Fruit fly (Drosophila melanogaster) whole organism, embryonic: ENCODE measurements around the gene fal.

Experiments
- CG12219 ChIP-seq: fragments of 200-800 bp; sonication (Bioruptor generic); optimal IDR thresholded peaks from 3 replicates; lab custom pipeline; 2018; ENCODE audit warnings: missing biosample characterization, mild to moderate bottlenecking, missing genetic modification characterization
- CG1233 ChIP-seq: fragments of 200-800 bp; sonication (Bioruptor generic); optimal IDR thresholded peaks from 4 replicates; lab custom pipeline; 2018; ENCODE audit warnings: missing biosample characterization, mild to moderate bottlenecking, missing genetic modification characterization
- CG13296 ChIP-seq: fragments of 200-800 bp; sonication (Bioruptor generic); optimal IDR thresholded peaks from 3 replicates; lab custom pipeline; 2018; ENCODE audit warnings: missing biosample characterization, mild to moderate bottlenecking, missing genetic modification characterization
- CG13424 ChIP-seq: fragments of 200-800 bp; sonication (Bioruptor generic); optimal IDR thresholded peaks from 2 replicates; lab custom pipeline; 2019; ENCODE audit warnings: missing biosample characterization, mild to moderate bottlenecking, missing genetic modification characterization, moderate library complexity
- CG13624 ChIP-seq: fragments of 200-800 bp; sonication (Bioruptor generic); optimal IDR thresholded peaks from 2 replicates; lab custom pipeline; 2016; ENCODE audit warnings: missing biosample characterization, missing genetic modification characterization
- CG14441 ChIP-seq: fragments of 200-800 bp; sonication (Bioruptor generic); IDR thresholded peaks from 2 replicates; pipeline ENCODE4 v1.3.6; 2022; ENCODE audit warnings: missing biosample characterization, missing genetic modification characterization
- CG18262 ChIP-seq: fragments of 200-800 bp; optimal IDR thresholded peaks from 3 replicates; lab custom pipeline; 2019; ENCODE audit warnings: missing biosample characterization, mild to moderate bottlenecking, missing genetic modification characterization, moderate library complexity
- CG18476 ChIP-seq: fragments of 200-800 bp; sonication (Bioruptor generic); optimal IDR thresholded peaks from 2 replicates; lab custom pipeline; 2016; ENCODE audit warnings: missing biosample characterization, mild to moderate bottlenecking, missing genetic modification characterization
- CG2712 ChIP-seq: fragments of 200-800 bp; optimal IDR thresholded peaks from 3 replicates; lab custom pipeline; 2019; ENCODE audit warnings: missing biosample characterization, mild to moderate bottlenecking, missing genetic modification characterization, moderate library complexity
- CG2889 ChIP-seq: fragments of 200-800 bp; sonication (Bioruptor generic); IDR thresholded peaks from 3 replicates; pipeline ENCODE4 v1.3.6; 2022; ENCODE audit warnings: missing biosample characterization, missing genetic modification characterization
- CG30403 ChIP-seq: fragments of 200-800 bp; sonication (Bioruptor generic); optimal IDR thresholded peaks from 3 replicates; lab custom pipeline; 2016; ENCODE audit warnings: missing biosample characterization, missing genetic modification characterization
- CG31441 ChIP-seq: fragments of 200-800 bp; sonication (Bioruptor generic); IDR thresholded peaks from 2 replicates; pipeline ENCODE4 v1.3.6; 2022; ENCODE audit warnings: missing biosample characterization, missing genetic modification characterization
- CG4328 ChIP-seq: fragments of 200-800 bp; sonication (Bioruptor generic); optimal IDR thresholded peaks from 3 replicates; lab custom pipeline; 2017; ENCODE audit warnings: missing biosample characterization, missing genetic modification reagents, missing genetic modification characterization
- CG6689 ChIP-seq: fragments of 200-800 bp; sonication (Bioruptor generic); IDR thresholded peaks from 2 replicates; pipeline ENCODE4 v1.3.6; 2022; ENCODE audit warnings: missing biosample characterization, missing genetic modification characterization
- CG6765 ChIP-seq: fragments of 200-800 bp; sonication (Bioruptor generic); optimal IDR thresholded peaks from 3 replicates; lab custom pipeline; 2017; ENCODE audit warnings: missing biosample characterization, mild to moderate bottlenecking, missing genetic modification characterization
- CG7372 ChIP-seq: fragments of 200-800 bp; sonication (Bioruptor generic); IDR thresholded peaks from 2 replicates; pipeline ENCODE4 v1.3.6; 2022; ENCODE audit warnings: missing biosample characterization, missing genetic modification characterization
- CG9932 ChIP-seq: fragments of 200-800 bp; sonication (Bioruptor generic); IDR thresholded peaks from 2 replicates; pipeline ENCODE4 v1.3.6; 2022; ENCODE audit warnings: missing biosample characterization, missing genetic modification characterization
- Dek ChIP-seq: fragments of 200-800 bp; sonication (Bioruptor generic); optimal IDR thresholded peaks from 3 replicates; lab custom pipeline; 2019; ENCODE audit warnings: missing biosample characterization, mild to moderate bottlenecking, missing genetic modification characterization, moderate library complexity
- E2f1 ChIP-seq: fragments of 200-800 bp; sonication (Bioruptor generic); IDR thresholded peaks from 2 replicates; pipeline ENCODE4 v1.3.6; 2022; ENCODE audit warnings: missing biosample characterization, missing genetic modification characterization
- E2f2 ChIP-seq: fragments of 200-800 bp; sonication (Bioruptor generic); IDR thresholded peaks from 2 replicates; pipeline ENCODE4 v1.3.6; 2022; ENCODE audit warnings: missing biosample characterization, missing genetic modification characterization
- HHEX ChIP-seq: fragments of 200-800 bp; sonication (Bioruptor generic); optimal IDR thresholded peaks from 3 replicates; lab custom pipeline; 2017; ENCODE audit warnings: missing biosample characterization, mild to moderate bottlenecking, missing genetic modification characterization, missing genetic modification reagents
- Hmr ChIP-seq: fragments of 200-800 bp; sonication (Bioruptor generic); optimal IDR thresholded peaks from 3 replicates; lab custom pipeline; 2017; ENCODE audit warnings: mild to moderate bottlenecking, missing biosample characterization, missing genetic modification reagents, missing genetic modification characterization
- Hr51 ChIP-seq, 2 experiments: fragments of 200-800 bp; sonication (Bioruptor generic); optimal IDR thresholded peaks; 2 replicates in 1 of 2; 3 replicates in 1 of 2; lab custom pipeline; 2016 to 2018; ENCODE audit warnings: missing biosample characterization in 2 of 2, missing genetic modification characterization in 2 of 2, mild to moderate bottlenecking in 1 of 2, moderate library complexity in 1 of 2
- MTF-1 ChIP-seq: fragments of 200-800 bp; sonication (Bioruptor generic); optimal IDR thresholded peaks from 2 replicates; lab custom pipeline; 2018; ENCODE audit warnings: missing biosample characterization, mild to moderate bottlenecking, missing genetic modification characterization, borderline replicate concordance
- Nf-YC ChIP-seq: fragments of 200-800 bp; optimal IDR thresholded peaks from 3 replicates; lab custom pipeline; 2019; ENCODE audit warnings: missing biosample characterization, mild to moderate bottlenecking, missing genetic modification characterization, moderate library complexity
- Oli ChIP-seq: fragments of 200-800 bp; sonication (Bioruptor generic); optimal IDR thresholded peaks from 2 replicates; lab custom pipeline; 2018; ENCODE audit warnings: missing biosample characterization, mild to moderate bottlenecking, missing genetic modification characterization, moderate library complexity
- Pdp1 ChIP-seq, 2 experiments: fragments of 200-800 bp; sonication (Bioruptor generic); optimal IDR thresholded peaks; 3 replicates each; lab custom pipeline; 2016; ENCODE audit warnings: missing biosample characterization in 2 of 2, missing genetic modification characterization in 2 of 2, mild to moderate bottlenecking in 1 of 2, moderate library complexity in 1 of 2
- Ptx1 ChIP-seq: fragments of 200-800 bp; sonication (Bioruptor generic); IDR thresholded peaks from 2 replicates; pipeline ENCODE4 v1.3.6; 2022; ENCODE audit warnings: missing biosample characterization, missing genetic modification characterization
- aop ChIP-seq: fragments of 200-800 bp; sonication (Bioruptor generic); IDR thresholded peaks from 2 replicates; pipeline ENCODE4 v1.3.6; 2022; ENCODE audit warnings: missing biosample characterization, missing genetic modification characterization
- ara ChIP-seq: fragments of 200-800 bp; sonication (Bioruptor generic); IDR thresholded peaks from 2 replicates; pipeline ENCODE4 v1.3.6; 2022; ENCODE audit warnings: missing biosample characterization, missing genetic modification characterization
- bcd ChIP-seq: fragments of 200-800 bp; sonication (Bioruptor generic); optimal IDR thresholded peaks from 2 replicates; lab custom pipeline; 2017; ENCODE audit warnings: missing biosample characterization, mild to moderate bottlenecking, missing genetic modification characterization
- bsh ChIP-seq, 2 experiments: fragments of 200-800 bp; sonication (Bioruptor generic); optimal IDR thresholded peaks; 2 replicates each; lab custom pipeline; 2017 to 2018; ENCODE audit warnings: mild to moderate bottlenecking in 2 of 2, missing biosample characterization in 2 of 2, missing genetic modification characterization in 2 of 2, moderate library complexity in 1 of 2
- chif ChIP-seq, 2 experiments: fragments of 200-800 bp; sonication (Bioruptor generic); optimal IDR thresholded peaks; 3 replicates each; lab custom pipeline; 2016; ENCODE audit warnings: missing biosample characterization in 2 of 2, missing genetic modification characterization in 2 of 2
- chinmo ChIP-seq: fragments of 200-800 bp; sonication (Bioruptor generic); IDR thresholded peaks from 4 replicates; pipeline ENCODE4 v1.3.6; 2022; ENCODE audit warnings: missing biosample characterization, missing genetic modification characterization; ENCODE audit not compliant: partially characterized antibody
- dysf ChIP-seq: fragments of 200-800 bp; sonication (Bioruptor generic); IDR thresholded peaks from 3 replicates; pipeline ENCODE4 v1.3.6; 2022; ENCODE audit warnings: missing biosample characterization, missing genetic modification characterization
- gce ChIP-seq: fragments of 200-800 bp; sonication (Bioruptor generic); IDR thresholded peaks from 3 replicates; pipeline ENCODE4 v1.3.6; 2022; ENCODE audit warnings: missing biosample characterization, missing genetic modification characterization
- gcm ChIP-seq: fragments of 200-800 bp; sonication (Bioruptor generic); optimal IDR thresholded peaks from 2 replicates; lab custom pipeline; 2019; ENCODE audit warnings: missing biosample characterization, mild to moderate bottlenecking, missing genetic modification characterization, moderate library complexity
- grau ChIP-seq: fragments of 200-800 bp; optimal IDR thresholded peaks from 3 replicates; lab custom pipeline; 2019; ENCODE audit warnings: missing biosample characterization, mild to moderate bottlenecking, missing genetic modification characterization, moderate library complexity
- grn ChIP-seq: fragments of 200-800 bp; sonication (Bioruptor generic); optimal IDR thresholded peaks from 3 replicates; lab custom pipeline; 2017; ENCODE audit warnings: missing biosample characterization, missing genetic modification characterization
- ind ChIP-seq: fragments of 200-800 bp; sonication (Bioruptor generic); optimal IDR thresholded peaks from 3 replicates; lab custom pipeline; 2016; ENCODE audit warnings: missing biosample characterization, missing genetic modification characterization
- nau ChIP-seq: fragments of 200-800 bp; sonication (Bioruptor generic); optimal IDR thresholded peaks from 3 replicates; lab custom pipeline; 2017; ENCODE audit warnings: missing biosample characterization, mild to moderate bottlenecking, missing genetic modification characterization, missing genetic modification reagents
- nmo ChIP-seq: fragments of 200-800 bp; sonication (Bioruptor generic); optimal IDR thresholded peaks from 2 replicates; lab custom pipeline; 2018; ENCODE audit warnings: missing biosample characterization, mild to moderate bottlenecking, missing genetic modification characterization, moderate library complexity
- org-1 ChIP-seq: fragments of 200-800 bp; sonication (Bioruptor generic); optimal IDR thresholded peaks from 2 replicates; lab custom pipeline; 2017; ENCODE audit warnings: missing biosample characterization, missing genetic modification characterization
- phol ChIP-seq: fragments of 200-800 bp; sonication (Bioruptor generic); optimal IDR thresholded peaks from 3 replicates; lab custom pipeline; 2018; ENCODE audit warnings: missing biosample characterization, mild to moderate bottlenecking, missing genetic modification characterization, moderate library complexity
- salm ChIP-seq: fragments of 200-800 bp; sonication (Bioruptor generic); optimal IDR thresholded peaks from 2 replicates; lab custom pipeline; 2018; ENCODE audit warnings: missing biosample characterization, mild to moderate bottlenecking, missing genetic modification characterization
- slbo ChIP-seq: fragments of 200-800 bp; sonication (Bioruptor generic); IDR thresholded peaks from 2 replicates; pipeline ENCODE4 v1.3.6; 2022; ENCODE audit warnings: missing biosample characterization, missing genetic modification characterization
- sob ChIP-seq: fragments of 200-800 bp; sonication (Bioruptor generic); IDR thresholded peaks from 2 replicates; pipeline ENCODE4 v1.3.6; 2022; ENCODE audit warnings: missing biosample characterization, missing genetic modification characterization
- tap ChIP-seq: fragments of 200-800 bp; optimal IDR thresholded peaks from 3 replicates; lab custom pipeline; 2019; ENCODE audit warnings: missing biosample characterization, mild to moderate bottlenecking, missing genetic modification characterization, moderate library complexity

Gene fal

dm6 chr3L:19263480-19264140 is 30.8 kb upstream of the fal start, which contains the start of the genes CG42374 and Mettl5 (continued):
- TF ChIP-seq bcd (GFP tag; lab: Kevin White, UChicago): peak; percentile 21
- peak; percentile 34 for TF ChIP-seq CG30403 (GFP tag; lab: Kevin White, UChicago)
- peak; percentile 49 for TF ChIP-seq HHEX (GFP tag; lab: Kevin White, UChicago)
- TF ChIP-seq Dek: peak; percentile 25
- no peak for TF ChIP-seq CG13624 (GFP tag; lab: Kevin White, UChicago)
- TF ChIP-seq Nf-YC (tag; lab: Kevin White, UChicago): no peak
- TF ChIP-seq CG2889 (GFP tag; lab: Robert Waterston, UW): peak; percentile 47; the same call in 1 of the 3 replicates
- TF ChIP-seq E2f2 (GFP tag; lab: Robert Waterston, UW): peak; percentile 30; the same call in 1 of the 2 replicates
- no peak for TF ChIP-seq Ptx1 (GFP tag; lab: Robert Waterston, UW)
- TF ChIP-seq CG6689 (GFP tag; lab: Robert Waterston, UW): peak; percentile 62; the same call in 1 of the 2 replicates
- TF ChIP-seq org-1 (GFP tag; lab: Kevin White, UChicago): no peak
- peak; percentile 70 for TF ChIP-seq dysf (GFP tag; lab: Robert Waterston, UW)
- TF ChIP-seq aop (GFP tag; lab: Robert Waterston, UW): no peak
- TF ChIP-seq bsh (GFP tag; optimal IDR thresholded peaks at IDR 0.05; lab: Kevin White, UChicago): peak in 1 of 2 experiments; percentile 62
- peak; percentile 9 for TF ChIP-seq CG13424
- TF ChIP-seq gce (GFP tag; lab: Robert Waterston, UW): 0 out of 3 replicates have a peak, but pooled peaks have one; percentile 47
- peak; percentile 51 for TF ChIP-seq grau (tag; lab: Kevin White, UChicago)
- TF ChIP-seq ind (GFP tag; lab: Kevin White, UChicago): peak; percentile 42
- TF ChIP-seq MTF-1 (GFP tag; lab: Kevin White, UChicago): peak; percentile 63
- peak; percentile 31 for TF ChIP-seq CG18262 (tag; lab: Kevin White, UChicago)
- TF ChIP-seq E2f1 (GFP tag; lab: Robert Waterston, UW): peak; percentile 25; the same call in 1 of the 2 replicates
- TF ChIP-seq phol (tag; lab: Kevin White, UChicago): peak; percentile 51
- TF ChIP-seq Pdp1 (GFP tag; optimal IDR thresholded peaks at IDR 0.05; lab: Kevin White, UChicago): peak in 1 of 2 experiments; percentile 82
- TF ChIP-seq CG1233 (GFP tag; lab: Kevin White, UChicago): peak; percentile 47
- no peak for TF ChIP-seq chinmo (GFP tag; lab: Robert Waterston, UW)
- peak; percentile 27 for TF ChIP-seq nau (GFP tag; lab: Kevin White, UChicago)
- TF ChIP-seq sob (GFP tag; lab: Robert Waterston, UW): peak; percentile 40; the same call in 1 of the 2 replicates
- TF ChIP-seq tap (tag; lab: Kevin White, UChicago): peak; percentile 24
- peak; percentile 59 for TF ChIP-seq grn (GFP tag; lab: Kevin White, UChicago)
- TF ChIP-seq CG31441: peak; percentile 12; the same call in 1 of the 2 replicates
- TF ChIP-seq CG13296: peak; percentile 13
- peak; percentile 47; the same call in 1 of the 2 replicates for TF ChIP-seq CG14441
- TF ChIP-seq CG18476 (GFP tag; lab: Kevin White, UChicago): peak; percentile 17
- TF ChIP-seq CG2712 (tag; lab: Kevin White, UChicago): peak; percentile 56
- no peak for TF ChIP-seq chif (GFP tag; optimal IDR thresholded peaks at IDR 0.05; lab: Kevin White, UChicago)
- TF ChIP-seq Oli: peak; percentile 52
- no peak for TF ChIP-seq CG4328 (GFP tag; lab: Kevin White, UChicago)
- peak in 1 of 2 experiments; percentile 60 for TF ChIP-seq Hr51 (GFP tag; optimal IDR thresholded peaks at IDR 0.05; lab: Kevin White, UChicago)
- TF ChIP-seq CG9932: 0 out of 2 replicates have a peak, but pooled peaks have one; percentile 18
- peak; percentile 21 for TF ChIP-seq gcm (GFP tag; lab: Kevin White, UChicago)
- peak; percentile 44 for TF ChIP-seq Hmr (GFP tag; lab: Kevin White, UChicago)
- TF ChIP-seq nmo (GFP tag; lab: Kevin White, UChicago): peak; percentile 15
- TF ChIP-seq CG6765 (GFP tag; lab: Kevin White, UChicago): peak; percentile 29
- peak; percentile 26 for TF ChIP-seq CG12219 (GFP tag; lab: Kevin White, UChicago)
- TF ChIP-seq ara (GFP tag; lab: Robert Waterston, UW): peak; percentile 39; the same call in 1 of the 2 replicates
- TF ChIP-seq CG7372 (GFP tag; lab: Robert Waterston, UW): peak; percentile 36; the same call in 1 of the 2 replicates
- TF ChIP-seq salm (tag; lab: Kevin White, UChicago): no peak
- TF ChIP-seq slbo (GFP tag; lab: Robert Waterston, UW): peak; percentile 56
